Worm (Caenorhabditis elegans): Measurements from ENCODE around the gene R12B2.13.

R12B2.13 gene

DNA sequence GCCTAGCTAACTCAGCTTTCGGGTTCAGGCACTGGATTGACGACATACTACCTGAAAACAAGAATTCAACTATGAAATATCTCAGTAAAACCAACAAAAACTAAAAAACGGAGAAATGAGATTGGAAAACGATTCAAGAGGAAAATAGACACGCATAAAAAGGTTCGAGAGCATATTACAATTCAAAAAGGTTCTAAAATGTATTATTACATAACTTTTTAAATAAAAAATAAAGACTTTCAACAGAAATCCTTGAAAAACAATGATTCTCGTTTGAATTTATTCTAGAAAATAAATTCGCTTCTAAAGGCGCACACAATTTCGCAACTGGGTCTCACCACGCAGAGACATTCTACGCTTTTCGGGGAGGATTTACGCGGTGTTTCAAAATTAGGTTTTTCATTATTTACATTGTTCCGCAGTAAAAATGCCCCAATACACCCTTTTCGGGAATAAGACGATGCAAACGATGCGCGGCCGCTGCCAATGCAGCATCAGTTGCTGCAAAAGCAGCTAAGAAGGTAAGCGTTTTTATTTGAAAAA, 22.4 kb upstream of the R12B2.13 start, which contains the start of the genes cct-6 and alh-9 (continued):
- no peak for TF ChIP-seq ctbp-1 (GFP tag; IDR thresholded peaks at IDR 0.05)
- TF ChIP-seq hif-1 (tag; optimal IDR thresholded peaks at IDR 0.05) = peak in 1 of 2 experiments; percentile 59
- peak; percentile 87 for TF ChIP-seq mep-1 (tag; optimal IDR thresholded peaks at IDR 0.05)
- no peak for TF ChIP-seq nhr-48 (tag; optimal IDR thresholded peaks at IDR 0.05)
- no peak for TF ChIP-seq egl-27 (tag; optimal IDR thresholded peaks at IDR 0.05)
- no peak for TF ChIP-seq nhr-76 (tag; optimal IDR thresholded peaks at IDR 0.05)
- TF ChIP-seq daf-8 (GFP tag; IDR thresholded peaks at IDR 0.05) = no peak
- no peak for TF ChIP-seq ceh-32 (tag; optimal IDR thresholded peaks at IDR 0.05; ENCODE audit: poor library complexity)
- TF ChIP-seq dpl-1 (GFP tag; optimal IDR thresholded peaks at IDR 0.05) = peak; percentile 96
- no peak for TF ChIP-seq gei-8 (GFP tag; optimal IDR thresholded peaks at IDR 0.05)

DNA sequence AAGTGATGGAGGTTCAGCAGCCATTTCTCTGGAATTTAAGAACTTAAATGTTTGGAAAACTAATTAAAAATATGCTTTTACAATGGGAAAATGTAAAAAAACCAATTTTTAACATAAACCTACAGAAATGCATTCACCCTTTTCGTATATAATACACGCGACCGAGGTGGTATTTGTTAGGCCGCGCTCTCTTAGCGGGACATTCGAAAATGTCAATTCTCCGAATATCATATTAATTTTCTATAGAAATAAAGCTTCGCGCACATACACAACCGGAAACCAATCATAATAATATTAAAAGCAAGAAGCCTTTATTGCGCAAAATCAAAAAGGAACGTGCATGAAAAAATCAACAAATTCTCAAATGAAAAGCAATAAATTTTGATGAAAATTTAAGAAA, 20.0 kb upstream of the R12B2.13 start, which contains the start of gene ddx-23:
Gene ddx-23 (minus strand): TSS at position 30 of the 400 bp plus-strand sequence.
- peak; percentile 42 for TF ChIP-seq mep-1 (tag; optimal IDR thresholded peaks at IDR 0.05)
- TF ChIP-seq lin-38 (GFP tag; IDR thresholded peaks at IDR 0.05) = peak; percentile 75
- TF ChIP-seq lsy-2 (tag; optimal IDR thresholded peaks at IDR 0.05) = peak in 1 of 2 experiments; percentile 71
- TF ChIP-seq F49E8.2 (tag; optimal IDR thresholded peaks at IDR 0.05; ENCODE audit: borderline replicate concordance) = peak; percentile 53
- TF ChIP-seq dve-1 (tag; optimal IDR thresholded peaks at IDR 0.05; ENCODE audit: insufficient read depth) = peak; percentile 32
- 0 out of 2 replicates have a peak, but pooled peaks have one; percentile 9 for TF ChIP-seq T26A8.4 (GFP tag; IDR thresholded peaks at IDR 0.05)
- 0 out of 2 replicates have a peak, but pooled peaks have one; percentile 56 for TF ChIP-seq Y105C5A.15 (GFP tag; IDR thresholded peaks at IDR 0.05)
- peak; percentile 23 for TF ChIP-seq hlh-30 (tag; optimal IDR thresholded peaks at IDR 0.05; ENCODE audit: insufficient read depth)
- TF ChIP-seq daf-8 (GFP tag; IDR thresholded peaks at IDR 0.05) = no peak
- peak; percentile 7 for TF ChIP-seq lin-13 (GFP tag; optimal IDR thresholded peaks at IDR 0.05)
- peak in 1 of 2 experiments; percentile 26 for TF ChIP-seq daf-16 (GFP tag; optimal IDR thresholded peaks at IDR 0.05)
- peak; percentile 31 for TF ChIP-seq daf-16 (tag; optimal IDR thresholded peaks at IDR 0.05)
- TF ChIP-seq nhr-111 (GFP tag; optimal IDR thresholded peaks at IDR 0.05) = no peak
- TF ChIP-seq zfp-3 (GFP tag; conservative IDR thresholded peaks at IDR 0.05) = peak; percentile 65
- no peak for TF ChIP-seq fos-1 (tag; optimal IDR thresholded peaks at IDR 0.05)
- peak; percentile 34; the same call in 1 of the 2 replicates for TF ChIP-seq pha-4 (GFP tag; IDR thresholded peaks at IDR 0.05)
- TF ChIP-seq pha-4 (tag; optimal IDR thresholded peaks at IDR 0.05) = no peak
- no peak for TF ChIP-seq ceh-28 (tag; optimal IDR thresholded peaks at IDR 0.05)
- peak; percentile 76 for TF ChIP-seq mes-2 (tag; optimal IDR thresholded peaks at IDR 0.05; ENCODE audit: poor library complexity, severe bottlenecking)
- TF ChIP-seq F10B5.3 (tag; optimal IDR thresholded peaks at IDR 0.05) = no peak
- no peak for TF ChIP-seq aly-2 (tag; optimal IDR thresholded peaks at IDR 0.05)
- peak; percentile 78 for TF ChIP-seq ama-1 (optimal IDR thresholded peaks at IDR 0.05)
- TF ChIP-seq ztf-11 (tag; optimal IDR thresholded peaks at IDR 0.05) = no peak
- TF ChIP-seq skn-1 (tag; optimal IDR thresholded peaks at IDR 0.05) = no peak
- TF ChIP-seq nhr-102 (tag; optimal IDR thresholded peaks at IDR 0.05) = peak; percentile 36
- TF ChIP-seq attf-4 (tag; optimal IDR thresholded peaks at IDR 0.05) = no peak
- TF ChIP-seq Y5F2A.4 (GFP tag; optimal IDR thresholded peaks at IDR 0.05) = peak; percentile 22
- TF ChIP-seq daf-19 (GFP tag; conservative IDR thresholded peaks at IDR 0.05) = 0 out of 2 replicates have a peak, but pooled peaks have one; percentile 13
- peak; percentile 67 for TF ChIP-seq dpl-1 (GFP tag; optimal IDR thresholded peaks at IDR 0.05)
- peak; percentile 27; the same call in 1 of the 2 replicates for TF ChIP-seq snpc-1.2 (GFP tag; IDR thresholded peaks at IDR 0.05)

DNA sequence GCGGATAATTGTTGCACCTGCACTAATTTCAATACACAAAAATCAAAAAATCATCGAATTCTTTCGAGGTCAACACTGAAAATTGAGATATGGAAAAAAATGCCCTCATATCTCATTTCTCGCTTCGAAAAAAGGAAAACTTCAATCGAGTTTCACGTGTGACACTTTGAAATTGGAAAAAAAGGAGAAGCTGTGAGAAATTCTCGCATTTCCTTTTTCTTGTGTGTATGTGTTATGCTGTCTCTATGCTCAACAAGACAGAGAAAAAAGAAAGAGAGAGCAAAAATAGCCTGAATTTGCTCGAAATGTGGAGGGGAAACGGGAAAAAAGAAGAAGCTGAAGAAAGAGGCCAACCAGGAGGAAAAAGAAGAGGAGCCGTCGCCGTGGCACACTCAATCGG, 13.1 kb upstream of the R12B2.13 start:
- TF ChIP-seq ceh-20 (GFP tag; IDR thresholded peaks at IDR 0.05) (no peak), lin-39 (tag; optimal IDR thresholded peaks at IDR 0.05) (no peak), dmd-6 (GFP tag; IDR thresholded peaks at IDR 0.05) (no peak), tag-97 (GFP tag; IDR thresholded peaks at IDR 0.05) (no peak), aha-1 (tag) (peak; percentile 7), mdt-29 (GFP tag; IDR thresholded peaks at IDR 0.05) (no peak), set-16 (GFP tag; IDR thresholded peaks at IDR 0.05) (peak; percentile 10; the same call in 1 of the 2 replicates), saeg-2 (GFP tag; IDR thresholded peaks at IDR 0.05) (no peak), ctbp-1 (GFP tag; IDR thresholded peaks at IDR 0.05) (no peak), hmg-1.1 (GFP tag; IDR thresholded peaks at IDR 0.05) (no peak), F44E2.7 (GFP tag; IDR thresholded peaks at IDR 0.05) (no peak), dve-1 (tag; optimal IDR thresholded peaks at IDR 0.05; ENCODE audit: insufficient read depth) (no peak), mdl-1 (tag; optimal IDR thresholded peaks at IDR 0.05) (peak in 1 of 2 experiments; percentile 20), ceh-28 (tag; optimal IDR thresholded peaks at IDR 0.05) (no peak), nhr-25 (tag; optimal IDR thresholded peaks at IDR 0.05; ENCODE audit: borderline replicate concordance, insufficient read depth) (no peak)
